Fruit fly (Drosophila melanogaster) whole organism, wandering third instar larva: Measurements from ENCODE around the gene brun.

Source experiments
- CG9705 ChIP-seq: fragments of 200-800 bp; sonication (Bioruptor generic); optimal IDR thresholded peaks from 2 replicates; lab custom pipeline; 2018; ENCODE audit warnings: missing biosample characterization, mild to moderate bottlenecking, missing genetic modification characterization
- Dfd ChIP-seq: fragments of >200 bp; optimal IDR thresholded peaks from 2 replicates; lab custom pipeline; 2017; ENCODE audit warnings: missing biosample characterization, missing genetic modification characterization
- Dif ChIP-seq: fragments of 200-275, 200-300 bp; sonication (Bioruptor generic); optimal IDR thresholded peaks from 2 replicates; lab custom pipeline; 2018; ENCODE audit warnings: missing biosample characterization, missing genetic modification characterization; ENCODE audit not compliant: partially characterized antibody
- Mio ChIP-seq: sonication (Bioruptor generic); optimal IDR thresholded peaks from 2 replicates; lab custom pipeline; 2016; ENCODE audit warnings: missing biosample characterization, missing genetic modification characterization
- OdsH ChIP-seq: fragments of 200-800 bp; sonication (Bioruptor generic); optimal IDR thresholded peaks from 2 replicates; lab custom pipeline; 2016; ENCODE audit warnings: missing biosample characterization, mild to moderate bottlenecking, missing genetic modification characterization
- fru ChIP-seq: fragments of 200-800 bp; sonication (Bioruptor generic); optimal IDR thresholded peaks from 3 replicates; lab custom pipeline; 2016; ENCODE audit warnings: missing biosample characterization, mild to moderate bottlenecking, missing genetic modification characterization
- h ChIP-seq: fragments of 200-800 bp; sonication (Bioruptor generic); optimal IDR thresholded peaks from 3 replicates; lab custom pipeline; 2016; ENCODE audit warnings: missing biosample characterization, mild to moderate bottlenecking, missing genetic modification characterization

DNA sequence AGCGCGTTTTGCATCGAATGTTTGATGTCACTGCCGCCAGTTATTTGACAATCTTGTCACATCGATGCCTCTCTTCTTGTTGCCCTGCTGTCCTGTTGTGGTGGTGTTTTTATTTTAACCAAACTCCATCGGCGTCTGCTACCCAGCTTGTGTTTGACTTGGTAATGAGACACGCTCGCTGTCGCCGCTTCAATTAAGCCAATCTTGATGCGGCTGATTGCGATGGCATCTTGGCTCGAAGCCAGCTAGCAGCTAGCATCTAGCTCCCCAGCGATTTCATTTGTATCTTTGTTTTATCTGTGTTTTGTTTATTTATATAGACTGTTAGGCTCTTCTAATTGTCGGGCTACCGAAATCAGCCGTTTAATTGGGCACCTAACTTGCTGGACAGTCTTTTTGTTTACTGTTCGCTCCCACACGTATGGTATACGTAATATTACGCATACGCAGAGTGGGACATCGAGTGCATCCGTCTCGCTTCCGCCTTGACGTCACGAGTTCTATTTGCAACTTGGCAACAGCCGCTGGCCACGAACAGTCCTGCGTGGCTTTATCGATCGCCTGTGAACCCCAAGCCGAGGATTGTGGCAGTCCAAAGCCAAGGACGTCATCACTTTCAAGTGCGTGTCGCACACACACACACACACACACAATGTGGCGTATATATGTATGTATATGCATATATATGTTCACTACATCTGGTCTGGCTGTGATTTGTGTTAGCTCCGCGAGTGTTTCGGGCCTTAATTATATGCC, 48.7 kb upstream of the brun start:
- TF ChIP-seq Mio (GFP tag; lab: Kevin White, UChicago) = no peak
- TF ChIP-seq OdsH (GFP tag; lab: Kevin White, UChicago) = no peak
- TF ChIP-seq h = no peak
- TF ChIP-seq Dif (GFP tag; lab: Kevin White, UChicago) = no peak
- no peak for TF ChIP-seq Dfd (GFP tag; lab: Kevin White, UChicago)
- no peak for TF ChIP-seq fru (GFP tag; lab: Kevin White, UChicago)
- no peak for TF ChIP-seq CG9705 (GFP tag; lab: Kevin White, UChicago)
